Fruit fly (Drosophila melanogaster) whole organism: ENCODE data around the gene Arf1.

Experiments
- CG8478 ChIP-seq: fragments of >200 bp; optimal IDR thresholded peaks from 2 replicates; lab custom pipeline; 2018; ENCODE audit warnings: inconsistent platforms
- Dll ChIP-seq: fragments of >200 bp; optimal IDR thresholded peaks from 2 replicates; lab custom pipeline; 2017
- EcR ChIP-seq, 2 experiments: fragments of >200 bp; optimal IDR thresholded peaks; 2 replicates each; lab custom pipeline; 2017; ENCODE audit warnings: missing biosample characterization in 2 of 2, missing genetic modification characterization in 2 of 2, missing genetic modification reagents in 2 of 2
- pan ChIP-seq: fragments of >200 bp; optimal IDR thresholded peaks from 2 replicates; lab custom pipeline; 2017
- psq ChIP-seq: fragments of >200 bp; optimal IDR thresholded peaks from 2 replicates; lab custom pipeline; 2017
- usp ChIP-seq: fragments of >200 bp; optimal IDR thresholded peaks from 2 replicates; lab custom pipeline; 2017; ENCODE audit warnings: missing biosample characterization, missing genetic modification characterization, mixed read lengths

Gene Arf1

dm6 chr3L:22884481-22884880 is 12.4 kb upstream of the Arf1 start:
- TF ChIP-seq CG8478 (lab: Kevin White, UChicago) = no peak
- no peak for TF ChIP-seq EcR (GFP tag; optimal IDR thresholded peaks at IDR 0.05; lab: Kevin White, UChicago)
- TF ChIP-seq pan (lab: Kevin White, UChicago) = no peak
- TF ChIP-seq Dll (lab: Kevin White, UChicago) = no peak
- TF ChIP-seq psq (lab: Kevin White, UChicago) = no peak
- no peak for TF ChIP-seq usp

dm6 chr3L:22883649-22884048 is 11.6 kb upstream of the Arf1 start:
- no peak for TF ChIP-seq Dll (lab: Kevin White, UChicago)
- no peak for TF ChIP-seq usp
- TF ChIP-seq EcR (GFP tag; optimal IDR thresholded peaks at IDR 0.05; lab: Kevin White, UChicago) = no peak
- TF ChIP-seq pan (lab: Kevin White, UChicago) = no peak
- no peak for TF ChIP-seq CG8478 (lab: Kevin White, UChicago)
- no peak for TF ChIP-seq psq (lab: Kevin White, UChicago)

dm6 chr3L:22880914-22881313 is 8.9 kb upstream of the Arf1 start, which contains the start of gene slif:
TSS of gene slif (plus strand) at chr3L:22881045.
- TF ChIP-seq usp (no peak), EcR (GFP tag; optimal IDR thresholded peaks at IDR 0.05; lab: Kevin White, UChicago) (no peak), psq (lab: Kevin White, UChicago) (no peak), Dll (lab: Kevin White, UChicago) (no peak), pan (lab: Kevin White, UChicago) (no peak), CG8478 (lab: Kevin White, UChicago) (no peak)

dm6 chr3L:22879344-22879723 is 7.3 kb upstream of the Arf1 start:
- no peak for TF ChIP-seq CG8478 (lab: Kevin White, UChicago)
- TF ChIP-seq usp = no peak
- no peak for TF ChIP-seq psq (lab: Kevin White, UChicago)
- TF ChIP-seq pan (lab: Kevin White, UChicago) = no peak
- no peak for TF ChIP-seq Dll (lab: Kevin White, UChicago)
- TF ChIP-seq EcR (GFP tag; optimal IDR thresholded peaks at IDR 0.05; lab: Kevin White, UChicago) = no peak

- TF ChIP-seq Dll (lab: Kevin White, UChicago) = no peak
- peak in 1 of 2 experiments; percentile 69 for TF ChIP-seq EcR (GFP tag; optimal IDR thresholded peaks at IDR 0.05; lab: Kevin White, UChicago)
Measured at dm6 chr3L:22878723-22879343, 6.8 kb upstream of the Arf1 start, which contains the start of the genes Chro and Ssl1. TSS of gene Chro (minus strand) at chr3L:22878984. TSS of gene Ssl1 (plus strand) at chr3L:22879089.

- no peak for TF ChIP-seq CG8478 (lab: Kevin White, UChicago)
- TF ChIP-seq pan (lab: Kevin White, UChicago) = no peak
- TF ChIP-seq psq (lab: Kevin White, UChicago) = no peak
- no peak for TF ChIP-seq Dll (lab: Kevin White, UChicago)
- no peak for TF ChIP-seq usp
Measured at dm6 chr3L:22877934-22878333, 5.9 kb upstream of the Arf1 start.

dm6 chr3L:22871030-22871844 is 794 bp downstream of the Arf1 start:
- TF ChIP-seq CG8478 (lab: Kevin White, UChicago) (no peak), pan (lab: Kevin White, UChicago) (peak; percentile 54)

- TF ChIP-seq CG8478 (lab: Kevin White, UChicago) = no peak
- no peak for TF ChIP-seq EcR (GFP tag; optimal IDR thresholded peaks at IDR 0.05; lab: Kevin White, UChicago)
- no peak for TF ChIP-seq psq (lab: Kevin White, UChicago)
- no peak for TF ChIP-seq Dll (lab: Kevin White, UChicago)
Measured at dm6 chr3L:22870378-22870777, 1.7 kb downstream of the Arf1 start.

- no peak for TF ChIP-seq Dll (lab: Kevin White, UChicago)
Measured at dm6 chr3L:22868070-22868469, 4.0 kb downstream of the Arf1 start, which contains the start of gene EMC4. TSS of gene EMC4 (minus strand) at chr3L:22868243.

- no peak for TF ChIP-seq Dll (lab: Kevin White, UChicago)
- TF ChIP-seq CG8478 (lab: Kevin White, UChicago) = no peak
- no peak for TF ChIP-seq psq (lab: Kevin White, UChicago)
- no peak for TF ChIP-seq usp
- TF ChIP-seq EcR (GFP tag; optimal IDR thresholded peaks at IDR 0.05; lab: Kevin White, UChicago) = no peak
- TF ChIP-seq pan (lab: Kevin White, UChicago) = no peak
Measured at dm6 chr3L:22865061-22865418, 7.0 kb downstream of the Arf1 start.

dm6 chr3L:22864254-22865060 is 7.6 kb downstream of the Arf1 start, which contains the start of gene CG33170:
TSS of gene CG33170 (plus strand) at chr3L:22864600.
- TF ChIP-seq pan (lab: Kevin White, UChicago) (no peak), CG8478 (lab: Kevin White, UChicago) (no peak), Dll (lab: Kevin White, UChicago) (no peak), psq (lab: Kevin White, UChicago) (no peak)
